Worm (Caenorhabditis elegans) whole organism, early embryonic: ENCODE data around the gene T28F12.1.
"Not testable (repeated sequence)": the region's sequence is repeated elsewhere in the genome, so short reads cannot be mapped to it uniquely, and the experiment has no call there.

Experiments used
- B0310.2 ChIP-seq: sonication (generic microtip); optimal IDR thresholded peaks from 2 replicates; lab custom pipeline; 2016; ENCODE audit warnings: mild to moderate bottlenecking, missing genetic modification characterization, missing compliant biosample characterization
- F13C5.2 ChIP-seq: sonication (generic microtip); optimal IDR thresholded peaks from 2 replicates; lab custom pipeline; 2017; ENCODE audit warnings: mild to moderate bottlenecking, missing genetic modification characterization, inconsistent platforms, missing compliant biosample characterization
- aly-1 ChIP-seq: sonication (generic microtip); optimal IDR thresholded peaks from 2 replicates; lab custom pipeline; 2016; ENCODE audit warnings: missing genetic modification characterization, missing compliant biosample characterization
- ceh-13 ChIP-seq: fragments of 200-800 bp; sonication (Bioruptor generic); optimal IDR thresholded peaks from 2 replicates; lab custom pipeline; 2018; ENCODE audit warnings: mild to moderate bottlenecking, missing genetic modification characterization, missing compliant biosample characterization
- ceh-36 ChIP-seq: sonication (generic microtip); optimal IDR thresholded peaks from 2 replicates; lab custom pipeline; 2016; ENCODE audit warnings: missing genetic modification characterization, inconsistent platforms, missing compliant biosample characterization
- ets-7 ChIP-seq: sonication (generic microtip); optimal IDR thresholded peaks from 2 replicates; lab custom pipeline; 2016; ENCODE audit warnings: missing genotype, missing genetic modification characterization, missing compliant biosample characterization
- flt-1 ChIP-seq: fragments of 200-800 bp; sonication (Bioruptor generic); IDR thresholded peaks from 2 replicates; pipeline ENCODE4 v1.3.6; 2022; ENCODE audit warnings: missing genetic modification characterization, missing compliant biosample characterization
- hmbx-1 ChIP-seq: sonication (generic microtip); optimal IDR thresholded peaks from 2 replicates; lab custom pipeline; 2016; ENCODE audit warnings: mild to moderate bottlenecking, missing genetic modification characterization, missing compliant biosample characterization
- hmg-4 ChIP-seq: fragments of 200-800 bp; sonication (Bioruptor generic); optimal IDR thresholded peaks from 2 replicates; lab custom pipeline; 2018; ENCODE audit warnings: mild to moderate bottlenecking, missing genetic modification characterization, missing compliant biosample characterization
- hnd-1 ChIP-seq: sonication (generic microtip); optimal IDR thresholded peaks from 2 replicates; lab custom pipeline; 2016; ENCODE audit warnings: missing genetic modification characterization, missing compliant biosample characterization
- pes-1 ChIP-seq: fragments of 200-800 bp; sonication (Bioruptor generic); IDR thresholded peaks from 2 replicates; pipeline ENCODE4 v1.3.6; 2022; ENCODE audit warnings: missing genetic modification reagents, missing genetic modification characterization, missing compliant biosample characterization
- sea-1 ChIP-seq: fragments of 200-800 bp; sonication (Bioruptor generic); conservative IDR thresholded peaks from 2 replicates; pipeline ENCODE4 v1.3.6; 2022; ENCODE audit warnings: missing genetic modification characterization, missing compliant biosample characterization
- tbx-37 ChIP-seq: fragments of 200-800 bp; sonication (Bioruptor generic); conservative IDR thresholded peaks from 2 replicates; pipeline ENCODE4 v1.3.6; 2022; ENCODE audit warnings: missing genetic modification reagents, missing genetic modification characterization, missing compliant biosample characterization
- tra-4 ChIP-seq: sonication (generic microtip); optimal IDR thresholded peaks from 2 replicates; lab custom pipeline; 2017; ENCODE audit warnings: missing genetic modification characterization, missing compliant biosample characterization

Gene T28F12.1

ce11 chrV:4549191-4549590 is 36.4 kb downstream of the T28F12.1 start, which contains the start of gene sos-1:
TSS of gene sos-1 (minus strand) at chrV:4549291.
- TF ChIP-seq ceh-13 (no peak), aly-1 (tag; lab: Kevin White, UChicago) (no peak)

ce11 chrV:4550459-4550858 is 37.6 kb downstream of the T28F12.1 start:
- TF ChIP-seq hmg-4 (peak; percentile 12), F13C5.2 (peak; percentile 17), sea-1 (GFP tag; lab: Robert Waterston, UW) (no peak)

ce11 chrV:4551911-4552310 is 39.1 kb downstream of the T28F12.1 start:
- TF ChIP-seq hmbx-1 (tag; lab: Kevin White, UChicago) (no peak), hnd-1 (tag; lab: Kevin White, UChicago) (no peak), ets-7 (no peak), flt-1 (GFP tag; lab: Robert Waterston, UW) (no peak), ceh-13 (no peak), aly-1 (tag; lab: Kevin White, UChicago) (no peak), tra-4 (tag; lab: Kevin White, UChicago) (no peak), sea-1 (GFP tag; lab: Robert Waterston, UW) (no peak), hmg-4 (no peak), F13C5.2 (no peak)

DNA sequence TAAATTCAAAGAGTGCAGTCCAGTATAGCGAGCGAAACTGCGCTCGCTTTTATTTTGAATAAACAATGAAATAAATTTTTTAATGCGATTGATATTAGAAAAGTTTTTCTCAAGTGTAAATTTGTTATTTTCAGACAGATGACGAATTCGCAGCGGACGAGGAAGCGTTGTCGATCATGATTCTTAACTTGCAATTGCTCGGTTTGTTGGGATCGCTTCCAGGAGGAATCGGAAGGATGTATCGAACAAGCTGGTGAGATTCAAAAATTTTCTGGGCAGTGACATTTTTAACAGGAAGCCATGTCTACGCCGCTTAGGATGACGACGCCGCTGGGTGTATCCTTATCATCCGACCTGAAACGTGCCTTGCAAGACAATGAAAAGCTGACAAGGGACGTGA is 40.7 kb downstream of the T28F12.1 start, which contains the start of gene Y61A9LA.12:
TSS of gene Y61A9LA.12 (plus strand) at position 301 of the 400 bp plus-strand sequence.
- not testable (repeated sequence) for TF ChIP-seq tbx-37 (GFP tag; lab: Robert Waterston, UW); ceh-36 (tag; lab: Kevin White, UChicago); hnd-1 (tag; lab: Kevin White, UChicago)

- TF ChIP-seq tbx-37 (GFP tag; lab: Robert Waterston, UW) (no peak), sea-1 (GFP tag; lab: Robert Waterston, UW) (no peak), pes-1 (GFP tag; lab: Robert Waterston, UW) (no peak), ets-7 (no peak)
These were observed 46.9 kb downstream of the T28F12.1 start, which contains the start of gene Y61A9LA.7 for ce11 chrV:4559701-4560100. TSS of gene Y61A9LA.7 (minus strand) at chrV:4559801.

ce11 chrV:4560441-4560840 is 47.6 kb downstream of the T28F12.1 start, which contains the start of gene Y61A9LA.4:
TSS of gene Y61A9LA.4 (plus strand) at chrV:4560741.
- TF ChIP-seq ets-7; B0310.2; pes-1 (GFP tag; lab: Robert Waterston, UW): not testable (repeated sequence)

- TF ChIP-seq tbx-37 (GFP tag; lab: Robert Waterston, UW) (no peak), ets-7 (no peak), F13C5.2 (no peak), hmbx-1 (tag; lab: Kevin White, UChicago) (no peak)
These were observed 49.7 kb downstream of the T28F12.1 start for ce11 chrV:4562493-4562892.
